Worm (Caenorhabditis elegans) whole organism, L3 larva: Measurements from ENCODE around the gene T24F1.4.

Experiments
- R02D3.7 ChIP-seq: fragments of 150-350 bp; optimal IDR thresholded peaks from 2 replicates; lab custom pipeline; 2014; ENCODE audit warnings: missing biosample characterization, missing genetic modification characterization
- ceh-28 ChIP-seq: fragments of 150-350 bp; optimal IDR thresholded peaks from 2 replicates; lab custom pipeline; 2014; ENCODE audit warnings: missing biosample characterization, missing genetic modification reagents, missing genetic modification characterization
- egl-27 ChIP-seq: sonication (generic microtip); optimal IDR thresholded peaks from 4 replicates; lab custom pipeline; 2017; ENCODE audit warnings: missing biosample characterization, missing genetic modification reagents, missing genetic modification characterization
- pha-4 ChIP-seq: fragments of 150-350 bp; optimal IDR thresholded peaks from 2 replicates; lab custom pipeline; 2014; ENCODE audit warnings: missing biosample characterization, missing genetic modification reagents, missing genetic modification characterization
- pqm-1 ChIP-seq: fragments of 150-350 bp; optimal IDR thresholded peaks from 2 replicates; lab custom pipeline; 2017; ENCODE audit warnings: missing biosample characterization, missing genetic modification characterization, inconsistent platforms
- sea-2 ChIP-seq: fragments of 150-350 bp; sonication (generic microtip); optimal IDR thresholded peaks from 4 replicates; lab custom pipeline; 2014; ENCODE audit warnings: missing biosample characterization, missing genetic modification reagents, missing genetic modification characterization
- skn-1 ChIP-seq: fragments of 150-350 bp; optimal IDR thresholded peaks from 2 replicates; lab custom pipeline; 2014; ENCODE audit warnings: missing biosample characterization, missing genetic modification characterization

DNA sequence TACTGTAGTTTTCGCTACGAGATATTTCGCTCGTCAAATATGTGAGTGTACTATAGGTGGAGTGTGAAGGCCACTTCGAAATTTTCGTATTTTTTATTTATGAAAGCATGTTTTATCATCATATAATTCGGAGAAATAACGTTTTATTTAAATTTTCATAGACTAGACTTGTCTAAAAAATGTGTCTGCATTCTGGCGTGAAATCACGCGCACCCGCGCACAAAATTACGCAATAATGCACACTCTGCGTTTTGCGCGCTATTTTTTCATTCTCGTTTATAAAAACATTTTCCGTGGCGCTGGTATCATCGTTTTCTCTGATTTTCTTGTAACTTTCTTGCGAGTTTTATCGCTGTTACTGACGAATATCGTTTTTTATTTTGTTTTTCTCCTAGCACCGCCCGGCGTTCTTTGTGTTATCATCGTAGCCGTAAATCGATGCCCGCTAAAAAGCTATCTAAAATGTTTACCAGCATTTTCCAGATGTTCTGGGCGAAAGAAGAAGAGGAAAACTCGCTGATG lies 16.8 kb downstream of the T24F1.4 start, which contains the start of gene saps-1:
- TF ChIP-seq pha-4 (tag; lab: Kevin White, UChicago) (peak; percentile 3), pqm-1 (tag; lab: Kevin White, UChicago) (no peak), ceh-28 (tag; lab: Kevin White, UChicago) (no peak), sea-2 (GFP tag; lab: Kevin White, UChicago) (no peak), egl-27 (tag; lab: Kevin White, UChicago) (no peak), R02D3.7 (tag; lab: Kevin White, UChicago) (no peak), skn-1 (no peak)
